Worm (Caenorhabditis elegans): Measurements from ENCODE around the gene pals-21.

ce11 chrIII:1342919-1343419 lies 37.5 kb downstream of the pals-21 start, which contains the start of gene fbxa-27:
- TF ChIP-seq sea-1 (GFP tag; conservative IDR thresholded peaks at IDR 0.05) (no peak), ama-1 (optimal IDR thresholded peaks at IDR 0.05) (no peak), flt-1 (GFP tag; IDR thresholded peaks at IDR 0.05) (no peak), tra-4 (tag; optimal IDR thresholded peaks at IDR 0.05) (no peak), F13C5.2 (tag; optimal IDR thresholded peaks at IDR 0.05) (no peak), pes-1 (GFP tag; IDR thresholded peaks at IDR 0.05) (no peak), aly-1 (tag; optimal IDR thresholded peaks at IDR 0.05) (no peak), ets-7 (tag; optimal IDR thresholded peaks at IDR 0.05) (no peak), scrt-1 (GFP tag; IDR thresholded peaks at IDR 0.05) (no peak), B0310.2 (tag; optimal IDR thresholded peaks at IDR 0.05) (no peak), hnd-1 (tag; optimal IDR thresholded peaks at IDR 0.05) (no peak), hmbx-1 (tag; optimal IDR thresholded peaks at IDR 0.05) (no peak), ceh-36 (tag; optimal IDR thresholded peaks at IDR 0.05) (no peak), tbx-37 (GFP tag; conservative IDR thresholded peaks at IDR 0.05) (no peak)

Data from whole organism, early embryonic.